Worm (Caenorhabditis elegans) whole organism, late embryonic: ENCODE data around the gene shl-1.
A peak's percentile ranks its signal among the peaks of the same experiment; 100 is the strongest.

Source experiments
- C38D4.7 ChIP-seq: fragments of 200-800 bp; sonication (Bioruptor generic); optimal IDR thresholded peaks from 2 replicates; lab custom pipeline; 2018; ENCODE audit warnings: mild to moderate bottlenecking, missing genetic modification characterization, moderate library complexity, missing compliant biosample characterization
- F13H6.1 ChIP-seq: sonication (generic microtip); optimal IDR thresholded peaks from 2 replicates; lab custom pipeline; 2016; ENCODE audit warnings: missing genetic modification characterization, missing compliant biosample characterization
- K09A11.1 ChIP-seq: sonication (generic microtip); optimal IDR thresholded peaks from 2 replicates; lab custom pipeline; 2017; ENCODE audit warnings: antibody characterized with exemption, mild to moderate bottlenecking, missing genetic modification characterization, missing compliant biosample characterization; ENCODE audit not compliant: insufficient read depth
- T23F11.4 ChIP-seq: fragments of 200-800 bp; sonication (Bioruptor generic); optimal IDR thresholded peaks from 2 replicates; lab custom pipeline; 2018; ENCODE audit warnings: mild to moderate bottlenecking, missing genetic modification characterization, missing compliant biosample characterization
- ahr-1 ChIP-seq: sonication (generic microtip); optimal IDR thresholded peaks from 2 replicates; lab custom pipeline; 2016; ENCODE audit warnings: missing genetic modification characterization, missing compliant biosample characterization
- ama-1 ChIP-seq: fragments of 150-350 bp; optimal IDR thresholded peaks from 2 replicates; lab custom pipeline; 2014
- ceh-14 ChIP-seq: sonication (generic microtip); optimal IDR thresholded peaks from 2 replicates; lab custom pipeline; 2016; ENCODE audit warnings: missing genotype, missing genetic modification characterization, missing compliant biosample characterization
- ceh-18 ChIP-seq: sonication (generic microtip); optimal IDR thresholded peaks from 2 replicates; lab custom pipeline; 2016; ENCODE audit warnings: missing genetic modification characterization, missing compliant biosample characterization
- ceh-19 ChIP-seq: fragments of 200-800 bp; sonication (Bioruptor generic); optimal IDR thresholded peaks from 2 replicates; lab custom pipeline; 2018; ENCODE audit warnings: mild to moderate bottlenecking, missing genetic modification characterization, missing compliant biosample characterization
- ceh-2 ChIP-seq: sonication (generic microtip); optimal IDR thresholded peaks from 2 replicates; lab custom pipeline; 2016; ENCODE audit warnings: missing genotype, missing genetic modification characterization, missing compliant biosample characterization
- ceh-31 ChIP-seq: sonication (generic microtip); optimal IDR thresholded peaks from 2 replicates; lab custom pipeline; 2016; ENCODE audit warnings: missing genetic modification characterization, missing compliant biosample characterization
- ceh-45 ChIP-seq: fragments of 200-800 bp; sonication (Bioruptor generic); IDR thresholded peaks from 2 replicates; pipeline ENCODE4 v1.3.6; 2022; ENCODE audit warnings: missing genetic modification reagents, missing genetic modification characterization, missing compliant biosample characterization
- elt-2 ChIP-seq: sonication (generic microtip); optimal IDR thresholded peaks from 2 replicates; lab custom pipeline; 2016; ENCODE audit warnings: missing genetic modification reagents, missing genetic modification characterization, missing compliant biosample characterization
- elt-4 ChIP-seq: sonication (generic microtip); optimal IDR thresholded peaks from 2 replicates; lab custom pipeline; 2016; ENCODE audit warnings: missing genetic modification characterization, missing compliant biosample characterization
- eyg-1 ChIP-seq: sonication (generic microtip); optimal IDR thresholded peaks from 2 replicates; lab custom pipeline; 2016; ENCODE audit warnings: missing genotype, missing genetic modification characterization, missing compliant biosample characterization
- fkh-10 ChIP-seq: fragments of 150-350 bp; optimal IDR thresholded peaks from 2 replicates; lab custom pipeline; 2014; ENCODE audit warnings: missing biosample characterization, missing genetic modification reagents, missing genetic modification characterization
- fkh-6 ChIP-seq: sonication (generic microtip); optimal IDR thresholded peaks from 2 replicates; lab custom pipeline; 2016; ENCODE audit warnings: missing genetic modification characterization, missing compliant biosample characterization
- gmeb-2 ChIP-seq: sonication (generic microtip); optimal IDR thresholded peaks from 2 replicates; lab custom pipeline; 2016; ENCODE audit warnings: missing genetic modification characterization, inconsistent platforms, missing compliant biosample characterization
- hlh-13 ChIP-seq: fragments of 200-800 bp; sonication (Bioruptor generic); optimal IDR thresholded peaks from 2 replicates; lab custom pipeline; 2018; ENCODE audit warnings: mild to moderate bottlenecking, missing genetic modification characterization, missing compliant biosample characterization
- hlh-30 ChIP-seq: sonication (generic microtip); optimal IDR thresholded peaks from 2 replicates; lab custom pipeline; 2017; ENCODE audit warnings: antibody characterized with exemption, missing genetic modification characterization, missing compliant biosample characterization; ENCODE audit not compliant: insufficient read depth
- hlh-6 ChIP-seq: sonication (generic microtip); optimal IDR thresholded peaks from 2 replicates; lab custom pipeline; 2016; ENCODE audit warnings: missing genotype, missing genetic modification characterization, missing compliant biosample characterization
- hlh-8 ChIP-seq: sonication (generic microtip); optimal IDR thresholded peaks from 2 replicates; lab custom pipeline; 2016; ENCODE audit warnings: missing genotype, missing genetic modification characterization, missing compliant biosample characterization
- mec-3 ChIP-seq: sonication (generic microtip); optimal IDR thresholded peaks from 2 replicates; lab custom pipeline; 2016; ENCODE audit warnings: borderline replicate concordance, missing genetic modification characterization, missing compliant biosample characterization
- nfya-1 ChIP-seq: sonication (generic microtip); optimal IDR thresholded peaks from 2 replicates; lab custom pipeline; 2017; ENCODE audit warnings: missing genetic modification characterization, mild to moderate bottlenecking, missing compliant biosample characterization, antibody characterized with exemption, moderate library complexity
- nhr-232 ChIP-seq: sonication (generic microtip); optimal IDR thresholded peaks from 2 replicates; lab custom pipeline; 2016; ENCODE audit warnings: missing genetic modification characterization, missing compliant biosample characterization
- npax-4 ChIP-seq: sonication (generic microtip); optimal IDR thresholded peaks from 2 replicates; lab custom pipeline; 2016; ENCODE audit warnings: missing genetic modification characterization, missing compliant biosample characterization
- pag-3 ChIP-seq: sonication (generic microtip); optimal IDR thresholded peaks from 2 replicates; lab custom pipeline; 2016; ENCODE audit warnings: missing compliant biosample characterization, missing genetic modification characterization, borderline replicate concordance
- pax-1 ChIP-seq: fragments of 150-350 bp; optimal IDR thresholded peaks from 2 replicates; lab custom pipeline; 2014; ENCODE audit warnings: missing biosample characterization, missing genetic modification characterization
- pha-4 ChIP-seq: fragments of 150-350 bp; optimal IDR thresholded peaks from 2 replicates; lab custom pipeline; 2018; ENCODE audit warnings: missing biosample characterization, missing genetic modification reagents, missing genetic modification characterization
- pqm-1 ChIP-seq: sonication (generic microtip); optimal IDR thresholded peaks from 2 replicates; lab custom pipeline; 2016; ENCODE audit warnings: missing genetic modification characterization, missing compliant biosample characterization
- ref-2 ChIP-seq: sonication (generic microtip); optimal IDR thresholded peaks from 2 replicates; lab custom pipeline; 2016; ENCODE audit warnings: missing genetic modification characterization, missing compliant biosample characterization
- sdc-2 ChIP-seq: sonication (generic microtip); optimal IDR thresholded peaks from 2 replicates; lab custom pipeline; 2016; ENCODE audit warnings: missing genotype, missing genetic modification characterization, missing compliant biosample characterization
- sox-2 ChIP-seq: fragments of 200-800 bp; sonication (Bioruptor generic); IDR thresholded peaks from 2 replicates; pipeline ENCODE4 v1.3.6; 2022; ENCODE audit warnings: missing genetic modification reagents, missing genetic modification characterization, missing compliant biosample characterization
- sox-4 ChIP-seq: sonication (generic microtip); optimal IDR thresholded peaks from 2 replicates; lab custom pipeline; 2017; ENCODE audit warnings: mild to moderate bottlenecking, missing genetic modification characterization, inconsistent platforms, missing compliant biosample characterization
- syd-9 ChIP-seq: sonication (generic microtip); optimal IDR thresholded peaks from 2 replicates; lab custom pipeline; 2016; ENCODE audit warnings: mild to moderate bottlenecking, missing genetic modification characterization, moderate library complexity, missing compliant biosample characterization
- tbx-2 ChIP-seq: sonication (generic microtip); optimal IDR thresholded peaks from 2 replicates; lab custom pipeline; 2016; ENCODE audit warnings: missing genetic modification characterization, missing compliant biosample characterization
- tbx-7 ChIP-seq: sonication (generic microtip); optimal IDR thresholded peaks from 2 replicates; lab custom pipeline; 2016; ENCODE audit warnings: missing genotype, missing genetic modification characterization, missing compliant biosample characterization
- ttx-3 ChIP-seq: sonication (generic microtip); optimal IDR thresholded peaks from 2 replicates; lab custom pipeline; 2016; ENCODE audit warnings: missing genetic modification reagents, missing genetic modification characterization, missing compliant biosample characterization
- unc-42 ChIP-seq: sonication (generic microtip); optimal IDR thresholded peaks from 2 replicates; lab custom pipeline; 2016; ENCODE audit warnings: missing genotype, missing genetic modification characterization, missing compliant biosample characterization
- unc-55 ChIP-seq: sonication (generic microtip); optimal IDR thresholded peaks from 2 replicates; lab custom pipeline; 2017; ENCODE audit warnings: missing biosample characterization, missing genetic modification reagents, missing genetic modification characterization
- unc-86 ChIP-seq: sonication (generic microtip); optimal IDR thresholded peaks from 2 replicates; lab custom pipeline; 2016; ENCODE audit warnings: missing genetic modification characterization, missing compliant biosample characterization
- zip-5 ChIP-seq: sonication (generic microtip); optimal IDR thresholded peaks from 2 replicates; lab custom pipeline; 2016; ENCODE audit warnings: missing genetic modification characterization, missing compliant biosample characterization
- ztf-16 ChIP-seq: sonication (generic microtip); optimal IDR thresholded peaks from 2 replicates; lab custom pipeline; 2017; ENCODE audit warnings: missing genetic modification characterization, missing compliant biosample characterization

The shl-1 gene

DNA sequence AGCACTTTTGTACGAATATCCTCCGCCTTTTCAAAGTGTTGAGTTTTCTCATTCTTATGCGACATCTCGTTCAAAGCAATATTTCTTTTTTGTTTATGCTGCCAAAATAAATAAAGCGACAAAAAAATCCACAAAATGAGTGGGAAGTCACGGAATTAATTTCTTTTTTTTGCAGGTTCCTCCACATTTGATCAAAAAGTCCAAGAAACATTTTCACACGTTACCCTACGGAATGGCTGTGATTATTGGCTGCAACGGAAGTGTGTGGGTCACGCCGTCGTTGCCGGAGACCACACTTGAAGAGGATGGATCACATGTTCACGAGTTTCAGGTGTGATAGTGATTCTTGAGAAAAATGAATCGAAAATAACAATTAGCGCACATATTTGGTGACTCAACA lies 32.7 kb upstream of the shl-1 start, which contains the start of gene Y73B6BL.22:
Gene Y73B6BL.22 (minus strand): TSS at position 101 of the 400 bp plus-strand sequence.
- TF ChIP-seq fkh-10 (GFP tag; lab: Kevin White, UChicago) (no peak), hlh-13 (GFP tag; lab: Kevin White, UChicago) (no peak), pha-4 (tag; lab: Kevin White, UChicago) (no peak), npax-4 (tag; lab: Kevin White, UChicago) (no peak), elt-4 (tag; lab: Kevin White, UChicago) (no peak), sdc-2 (tag; lab: Kevin White, UChicago) (no peak), hlh-6 (tag; lab: Kevin White, UChicago) (no peak), nhr-232 (tag; lab: Kevin White, UChicago) (no peak), ceh-18 (tag; lab: Kevin White, UChicago) (no peak), hlh-8 (tag; lab: Kevin White, UChicago) (no peak), pqm-1 (tag; lab: Kevin White, UChicago) (no peak), ztf-16 (tag; lab: Kevin White, UChicago) (no peak), sox-2 (GFP tag; lab: Robert Waterston, UW) (no peak), F13H6.1 (tag; lab: Kevin White, UChicago) (no peak), pax-1 (tag; lab: Kevin White, UChicago) (no peak), ceh-19 (no peak), ceh-45 (no peak), tbx-7 (no peak), syd-9 (tag; lab: Kevin White, UChicago) (no peak), pag-3 (tag; lab: Kevin White, UChicago) (no peak)
- TF ChIP-seq, all 69 proteins: peak for 0

DNA sequence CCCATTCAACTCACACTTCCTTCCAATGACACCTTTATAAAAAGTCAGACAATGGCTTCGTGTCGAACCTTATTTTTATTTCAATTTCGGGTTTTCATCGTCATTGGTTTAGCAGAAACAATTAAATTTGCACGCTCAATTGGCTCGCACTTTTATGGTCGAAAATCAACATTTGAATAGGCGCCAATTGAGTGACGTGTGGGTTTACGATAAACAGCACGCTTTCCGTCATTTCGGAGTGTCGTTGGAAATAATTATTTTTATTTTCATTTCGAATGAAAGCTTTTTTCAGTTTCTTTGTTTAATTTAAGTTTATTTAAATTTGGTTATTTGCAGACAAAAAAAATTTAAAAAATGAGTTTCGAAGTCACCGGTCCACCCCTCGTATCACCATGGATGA lies 31.3 kb upstream of the shl-1 start, which contains the start of gene exos-2:
Gene exos-2 (plus strand): TSS at position 330 of the 400 bp plus-strand sequence.
- TF ChIP-seq nfya-1 (tag; lab: Kevin White, UChicago) (peak; percentile 26), unc-42 (tag; lab: Kevin White, UChicago) (peak; percentile 55), tbx-2 (tag; lab: Kevin White, UChicago) (peak; percentile 15), C38D4.7 (GFP tag; lab: Kevin White, UChicago) (no peak), unc-55 (GFP tag; lab: Kevin White, UChicago) (peak; percentile 3), fkh-6 (no peak), ref-2 (tag; lab: Kevin White, UChicago) (no peak), ceh-31 (tag; lab: Kevin White, UChicago) (peak; percentile 30)
- TF ChIP-seq, all 69 proteins: peak for 5

DNA sequence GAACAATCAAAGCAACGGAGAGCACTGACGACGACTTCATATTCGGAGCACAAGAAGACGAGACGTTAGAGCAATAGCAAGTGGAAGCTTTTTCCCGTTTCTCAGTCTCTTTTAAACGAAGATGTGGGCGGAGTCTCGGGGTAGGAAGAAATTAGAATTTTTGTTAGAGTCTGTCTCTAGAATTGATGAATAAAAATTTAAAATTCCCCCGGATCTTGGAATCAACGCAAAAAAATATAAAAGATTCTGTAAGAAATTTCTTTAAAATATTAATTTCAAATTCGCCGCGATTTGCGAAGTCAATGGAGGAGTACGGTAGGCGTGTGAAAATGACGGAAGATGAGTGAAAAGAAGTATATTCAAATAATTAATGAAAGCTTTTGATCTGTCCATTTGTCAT lies 29.6 kb upstream of the shl-1 start, which contains the start of gene nlp-71:
Gene nlp-71 (minus strand): TSS at position 101 of the 400 bp plus-strand sequence.
- TF ChIP-seq sox-4 (tag; lab: Kevin White, UChicago) (no peak), unc-42 (tag; lab: Kevin White, UChicago) (no peak), ttx-3 (tag; lab: Kevin White, UChicago) (no peak), elt-2 (tag; lab: Kevin White, UChicago) (no peak)

DNA sequence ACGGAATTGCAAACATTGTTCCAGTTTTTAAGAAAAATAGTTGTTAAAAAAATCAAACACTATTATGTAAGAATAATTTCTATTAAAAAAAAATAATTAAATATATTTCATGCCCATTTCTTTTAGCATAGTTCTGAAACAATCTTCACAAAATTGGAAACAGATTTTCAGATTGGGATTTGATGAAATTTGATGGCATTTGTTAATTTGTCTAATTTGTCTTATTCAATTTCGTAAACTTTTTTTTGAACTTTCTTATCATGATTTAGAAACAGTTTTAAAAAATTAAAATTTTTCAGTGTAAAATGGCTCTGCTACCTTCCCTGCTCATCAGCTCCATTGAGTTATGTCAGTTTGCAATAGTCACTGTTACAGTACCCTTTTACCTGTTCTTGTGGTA lies 21.0 kb upstream of the shl-1 start, which contains the start of gene srv-13:
Gene srv-13 (plus strand): TSS at position 301 of the 400 bp plus-strand sequence.
- TF ChIP-seq eyg-1 (tag; lab: Kevin White, UChicago) (no peak), mec-3 (tag; lab: Kevin White, UChicago) (no peak), ama-1 (no peak), ttx-3 (tag; lab: Kevin White, UChicago) (no peak), T23F11.4 (GFP tag; lab: Kevin White, UChicago) (no peak), K09A11.1 (tag; lab: Kevin White, UChicago) (no peak), ceh-18 (tag; lab: Kevin White, UChicago) (no peak), ceh-14 (tag; lab: Kevin White, UChicago) (no peak), hlh-30 (tag; lab: Kevin White, UChicago) (no peak), gmeb-2 (no peak), hlh-8 (tag; lab: Kevin White, UChicago) (no peak), ztf-16 (tag; lab: Kevin White, UChicago) (no peak), unc-86 (tag; lab: Kevin White, UChicago) (no peak), pqm-1 (tag; lab: Kevin White, UChicago) (no peak), elt-2 (tag; lab: Kevin White, UChicago) (no peak), zip-5 (no peak), ceh-2 (tag; lab: Kevin White, UChicago) (no peak), sox-2 (GFP tag; lab: Robert Waterston, UW) (no peak), ahr-1 (tag; lab: Kevin White, UChicago) (no peak), pha-4 (tag; lab: Kevin White, UChicago) (no peak)
